Fruit fly (Drosophila melanogaster) whole organism, embryonic: ENCODE data around the gene LpR2.

Source experiments
- Abd-B ChIP-seq: fragments of 200-800 bp; sonication (Bioruptor generic); optimal IDR thresholded peaks from 2 replicates; lab custom pipeline; 2018; ENCODE audit warnings: missing biosample characterization, mild to moderate bottlenecking, missing genetic modification characterization, moderate library complexity
- Atf-2 ChIP-seq: fragments of 200-800 bp; sonication (Bioruptor generic); optimal IDR thresholded peaks from 2 replicates; lab custom pipeline; 2016; ENCODE audit warnings: missing biosample characterization, missing genetic modification characterization
- BEAF-32 ChIP-seq: fragments of 200-800 bp; sonication (Bioruptor generic); optimal IDR thresholded peaks from 3 replicates; lab custom pipeline; 2017; ENCODE audit warnings: missing biosample characterization, missing genetic modification characterization, mild to moderate bottlenecking, moderate library complexity, missing genetic modification reagents
- BtbVII ChIP-seq: fragments of 200-800 bp; sonication (Bioruptor generic); optimal IDR thresholded peaks from 3 replicates; lab custom pipeline; 2017; ENCODE audit warnings: missing biosample characterization, mild to moderate bottlenecking, missing genetic modification characterization
- C15 ChIP-seq: fragments of 200-800 bp; sonication (Bioruptor generic); IDR thresholded peaks from 3 replicates; pipeline ENCODE4 v1.3.6; 2022; ENCODE audit warnings: missing biosample characterization, missing genetic modification characterization
- CG12391 ChIP-seq: fragments of 200-800 bp; sonication (Bioruptor generic); optimal IDR thresholded peaks from 3 replicates; lab custom pipeline; 2018; ENCODE audit warnings: missing biosample characterization, mild to moderate bottlenecking, missing genetic modification characterization, moderate library complexity
- CG12769 ChIP-seq: fragments of 200-800 bp; sonication (Bioruptor generic); optimal IDR thresholded peaks from 2 replicates; lab custom pipeline; 2019; ENCODE audit warnings: missing biosample characterization, mild to moderate bottlenecking, missing genetic modification characterization, moderate library complexity
- CG14050 ChIP-seq: fragments of 200-800 bp; sonication (Bioruptor generic); IDR thresholded peaks from 3 replicates; pipeline ENCODE4 v1.3.6; 2022; ENCODE audit warnings: missing biosample characterization, missing genetic modification characterization
- CG17359 ChIP-seq: fragments of 200-800 bp; sonication (Bioruptor generic); optimal IDR thresholded peaks from 3 replicates; lab custom pipeline; 2018; ENCODE audit warnings: missing biosample characterization, mild to moderate bottlenecking, missing genetic modification characterization, moderate library complexity
- CG17802 ChIP-seq: fragments of 200-800 bp; sonication (Bioruptor generic); optimal IDR thresholded peaks from 2 replicates; lab custom pipeline; 2018; ENCODE audit warnings: missing biosample characterization, mild to moderate bottlenecking, missing genetic modification characterization, moderate library complexity
- CG18011 ChIP-seq: fragments of 200-800 bp; sonication (Bioruptor generic); optimal IDR thresholded peaks from 2 replicates; lab custom pipeline; 2017; ENCODE audit warnings: missing biosample characterization, missing genetic modification characterization, mild to moderate bottlenecking, moderate library complexity, missing genotype
- CG2202 ChIP-seq: fragments of 200-800 bp; sonication (Bioruptor generic); optimal IDR thresholded peaks from 2 replicates; lab custom pipeline; 2018; ENCODE audit warnings: missing biosample characterization, mild to moderate bottlenecking, missing genetic modification characterization
- CG3407 ChIP-seq: fragments of 200-800 bp; sonication (Bioruptor generic); optimal IDR thresholded peaks from 2 replicates; lab custom pipeline; 2018; ENCODE audit warnings: missing biosample characterization, mild to moderate bottlenecking, missing genetic modification characterization
- CG3726 ChIP-seq: fragments of 200-800 bp; sonication (Bioruptor generic); IDR thresholded peaks from 3 replicates; pipeline ENCODE4, ENCODE4 v1.3.6; 2022; ENCODE audit warnings: missing biosample characterization, missing genetic modification characterization
- CG42726 ChIP-seq: fragments of 200-800 bp; sonication (Bioruptor generic); IDR thresholded peaks from 2 replicates; pipeline ENCODE4 v1.3.6; 2022; ENCODE audit warnings: missing biosample characterization, missing genetic modification characterization; ENCODE audit not compliant: partially characterized antibody
- CG4854 ChIP-seq: fragments of 200-800 bp; sonication (Bioruptor generic); optimal IDR thresholded peaks from 2 replicates; lab custom pipeline; 2016; ENCODE audit warnings: missing biosample characterization, missing genetic modification characterization, inconsistent platforms
- CG6854 ChIP-seq: fragments of 200-800 bp; sonication (Bioruptor generic); optimal IDR thresholded peaks from 3 replicates; lab custom pipeline; 2017; ENCODE audit warnings: missing biosample characterization, mild to moderate bottlenecking, missing genetic modification characterization
- CG8290 ChIP-seq, 3 experiments: fragments of 200-800 bp; sonication (Bioruptor generic); optimal IDR thresholded peaks; 2 replicates each; lab custom pipeline; 2016 to 2019; ENCODE audit warnings: missing biosample characterization in 3 of 3, missing genetic modification characterization in 3 of 3, mild to moderate bottlenecking in 2 of 3, moderate library complexity in 1 of 3
- CG8944 ChIP-seq: fragments of 200-800 bp; sonication (Bioruptor generic); optimal IDR thresholded peaks from 3 replicates; lab custom pipeline; 2016; ENCODE audit warnings: missing biosample characterization, missing genetic modification characterization
- CG9609 ChIP-seq: fragments of 200-800 bp; sonication (Bioruptor generic); optimal IDR thresholded peaks from 3 replicates; lab custom pipeline; 2016; ENCODE audit warnings: missing biosample characterization, missing genetic modification characterization
- Dbx ChIP-seq: fragments of 200-800 bp; sonication (Bioruptor generic); IDR thresholded peaks from 3 replicates; pipeline ENCODE4 v1.3.6; 2022; ENCODE audit warnings: missing biosample characterization, missing genetic modification characterization
- Deaf1 ChIP-seq: fragments of 200-800 bp; optimal IDR thresholded peaks from 3 replicates; lab custom pipeline; 2019; ENCODE audit warnings: missing biosample characterization, mild to moderate bottlenecking, missing genetic modification characterization, moderate library complexity
- Dip3 ChIP-seq: fragments of 200-800 bp; sonication (Bioruptor generic); optimal IDR thresholded peaks from 3 replicates; lab custom pipeline; 2016; ENCODE audit warnings: missing biosample characterization, missing genetic modification characterization
- Dp ChIP-seq: fragments of 200-800 bp; sonication (Bioruptor generic); optimal IDR thresholded peaks from 2 replicates; lab custom pipeline; 2018; ENCODE audit warnings: missing biosample characterization, mild to moderate bottlenecking, missing genetic modification characterization, moderate library complexity
- Drgx ChIP-seq: fragments of 200-800 bp; sonication (Bioruptor generic); IDR thresholded peaks from 2 replicates; pipeline ENCODE4 v1.3.6; 2022; ENCODE audit warnings: missing biosample characterization, missing genetic modification characterization
- Hey ChIP-seq: fragments of 200-800 bp; sonication (Bioruptor generic); optimal IDR thresholded peaks from 3 replicates; lab custom pipeline; 2018; ENCODE audit warnings: missing biosample characterization, mild to moderate bottlenecking, missing genetic modification characterization
- Lhr ChIP-seq: fragments of 200-800 bp; sonication (Bioruptor generic); optimal IDR thresholded peaks from 3 replicates; lab custom pipeline; 2017; ENCODE audit warnings: mild to moderate bottlenecking, missing biosample characterization, missing genetic modification reagents, missing genetic modification characterization
- Oaz ChIP-seq: fragments of 200-800 bp; sonication (Bioruptor generic); IDR thresholded peaks from 2 replicates; pipeline ENCODE4 v1.3.6; 2022; ENCODE audit warnings: missing biosample characterization, missing genetic modification characterization
- Rfx ChIP-seq: fragments of 200-800 bp; sonication (Bioruptor generic); IDR thresholded peaks from 2 replicates; pipeline ENCODE4 v1.3.6; 2022; ENCODE audit warnings: missing biosample characterization, missing genetic modification characterization
- YL-1 ChIP-seq: fragments of 200-800 bp; sonication (Bioruptor generic); optimal IDR thresholded peaks from 3 replicates; lab custom pipeline; 2017; ENCODE audit warnings: missing biosample characterization, mild to moderate bottlenecking, missing genetic modification characterization
- az2 ChIP-seq: fragments of 200-800 bp; sonication (Bioruptor generic); optimal IDR thresholded peaks from 3 replicates; lab custom pipeline; 2016; ENCODE audit warnings: missing biosample characterization, missing genetic modification characterization
- btn ChIP-seq: fragments of 200-800 bp; sonication (Bioruptor generic); optimal IDR thresholded peaks from 2 replicates; lab custom pipeline; 2016; ENCODE audit warnings: missing biosample characterization, missing genetic modification characterization
- cas ChIP-seq: fragments of 200-800 bp; sonication (Bioruptor generic); IDR thresholded peaks from 2 replicates; pipeline ENCODE4 v1.3.6; 2022; ENCODE audit warnings: missing biosample characterization, missing genetic modification characterization
- chn ChIP-seq: fragments of 200-800 bp; sonication (Bioruptor generic); optimal IDR thresholded peaks from 2 replicates; lab custom pipeline; 2016; ENCODE audit warnings: missing biosample characterization, missing genetic modification characterization
- corto ChIP-seq: fragments of 200-800 bp; sonication (Bioruptor generic); optimal IDR thresholded peaks from 2 replicates; lab custom pipeline; 2016; ENCODE audit warnings: missing biosample characterization, mild to moderate bottlenecking, missing genetic modification characterization, moderate library complexity
- croc ChIP-seq: fragments of 200-800 bp; sonication (Bioruptor generic); conservative IDR thresholded peaks from 3 replicates; pipeline ENCODE4 v1.3.6; 2022; ENCODE audit warnings: missing biosample characterization, missing genetic modification characterization
- crol ChIP-seq: fragments of 200-800 bp; sonication (Bioruptor generic); IDR thresholded peaks from 2 replicates; pipeline ENCODE4 v1.3.6; 2022; ENCODE audit warnings: missing biosample characterization, missing genetic modification characterization
- dmrt99B ChIP-seq: fragments of 200-800 bp; sonication (Bioruptor generic); optimal IDR thresholded peaks from 2 replicates; lab custom pipeline; 2018; ENCODE audit warnings: missing biosample characterization, mild to moderate bottlenecking, missing genetic modification characterization, moderate library complexity
- fd3F ChIP-seq: fragments of 200-800 bp; sonication (Bioruptor generic); optimal IDR thresholded peaks from 2 replicates; lab custom pipeline; 2018; ENCODE audit warnings: missing biosample characterization, mild to moderate bottlenecking, missing genetic modification characterization, moderate library complexity
- gce ChIP-seq: fragments of 200-800 bp; sonication (Bioruptor generic); IDR thresholded peaks from 3 replicates; pipeline ENCODE4 v1.3.6; 2022; ENCODE audit warnings: missing biosample characterization, missing genetic modification characterization
- gcm2 ChIP-seq: fragments of 200-800 bp; sonication (Bioruptor generic); optimal IDR thresholded peaks from 2 replicates; lab custom pipeline; 2016; ENCODE audit warnings: missing biosample characterization, missing genetic modification characterization
- ind ChIP-seq: fragments of 200-800 bp; sonication (Bioruptor generic); optimal IDR thresholded peaks from 3 replicates; lab custom pipeline; 2016; ENCODE audit warnings: missing biosample characterization, missing genetic modification characterization
- kay ChIP-seq: fragments of 200-800 bp; sonication (Bioruptor generic); optimal IDR thresholded peaks from 2 replicates; lab custom pipeline; 2016; ENCODE audit warnings: missing biosample characterization, missing genetic modification characterization
- pan ChIP-seq, 4 experiments: fragments of >200 bp in 3 of 4; fragments of 200-800 bp in 1 of 4; sonication (Bioruptor generic) in 1 of 4; optimal IDR thresholded peaks in 3 of 4; IDR thresholded peaks in 1 of 4; 2 replicates each; pipeline versions ENCODE4 v1.3.6 to Lab custom; 2017 to 2022; ENCODE audit warnings: missing biosample characterization in 2 of 4, missing genetic modification characterization in 2 of 4, mixed read lengths in 1 of 4
- pum ChIP-seq: fragments of 200-800 bp; sonication (Bioruptor generic); optimal IDR thresholded peaks from 2 replicates; lab custom pipeline; 2016; ENCODE audit warnings: missing biosample characterization, missing genetic modification characterization
- sens ChIP-seq: fragments of 200-800 bp; sonication (Bioruptor generic); peaks from one replicate; lab custom pipeline; 2016; ENCODE audit warnings: missing biosample characterization, missing genetic modification characterization
- sima ChIP-seq: fragments of 200-800 bp; sonication (Bioruptor generic); optimal IDR thresholded peaks from 2 replicates; lab custom pipeline; 2016; ENCODE audit warnings: missing biosample characterization, missing genetic modification characterization
- sob ChIP-seq: fragments of 200-800 bp; sonication (Bioruptor generic); IDR thresholded peaks from 2 replicates; pipeline ENCODE4 v1.3.6; 2022; ENCODE audit warnings: missing biosample characterization, missing genetic modification characterization
- tup ChIP-seq: fragments of 200-800 bp; sonication (Bioruptor generic); optimal IDR thresholded peaks from 2 replicates; lab custom pipeline; 2016; ENCODE audit warnings: missing biosample characterization, mild to moderate bottlenecking, missing genetic modification characterization, moderate library complexity
- zen ChIP-seq: fragments of 200-800 bp; sonication (Bioruptor generic); optimal IDR thresholded peaks from 3 replicates; lab custom pipeline; 2018; ENCODE audit warnings: missing biosample characterization, mild to moderate bottlenecking, missing genetic modification characterization, moderate library complexity

Gene LpR2

dm6 chr3R:25661531-25662193 lies 78.6 kb downstream of the LpR2 start, which contains the start of gene RASSF8 (continued):
- no peak for TF ChIP-seq croc (GFP tag; lab: Robert Waterston, UW)
- no peak for TF ChIP-seq Oaz (GFP tag; lab: Robert Waterston, UW)
- TF ChIP-seq BtbVII (GFP tag; lab: Kevin White, UChicago): no peak
- TF ChIP-seq CG8290 (GFP tag; optimal IDR thresholded peaks at IDR 0.05; lab: Kevin White, UChicago): no peak
- TF ChIP-seq CG8290 (tag; optimal IDR thresholded peaks at IDR 0.05; lab: Kevin White, UChicago): no peak
- peak; percentile 77 for TF ChIP-seq BEAF-32
- peak; percentile 76 for TF ChIP-seq Rfx (GFP tag; lab: Robert Waterston, UW)
- peak; percentile 43 for TF ChIP-seq Atf-2 (GFP tag; lab: Kevin White, UChicago)
- TF ChIP-seq C15: no peak
- TF ChIP-seq CG18011 (GFP tag; lab: Kevin White, UChicago): no peak
- no peak for TF ChIP-seq pum (GFP tag; lab: Kevin White, UChicago)
- TF ChIP-seq dmrt99B: no peak
- TF ChIP-seq CG4854 (GFP tag; lab: Kevin White, UChicago): peak; percentile 2
- TF ChIP-seq btn (GFP tag; lab: Kevin White, UChicago): no peak
- TF ChIP-seq kay (GFP tag; lab: Kevin White, UChicago): peak; percentile 47
- peak; percentile 22 for TF ChIP-seq CG8944 (GFP tag; lab: Kevin White, UChicago)
- TF ChIP-seq YL-1 (GFP tag; lab: Kevin White, UChicago): peak; percentile 47
- TF ChIP-seq sima (GFP tag; lab: Kevin White, UChicago): no peak
- no peak for TF ChIP-seq CG2202 (tag; lab: Kevin White, UChicago)
- TF ChIP-seq CG14050 (GFP tag; lab: Robert Waterston, UW): no peak
- no peak for TF ChIP-seq gce (GFP tag; lab: Robert Waterston, UW)
- no peak for TF ChIP-seq az2 (GFP tag; lab: Kevin White, UChicago)
- TF ChIP-seq tup (GFP tag; lab: Kevin White, UChicago): no peak
- TF ChIP-seq CG6854 (GFP tag; lab: Kevin White, UChicago): no peak
- no peak for TF ChIP-seq Drgx (GFP tag; lab: Robert Waterston, UW)
- TF ChIP-seq CG17359: no peak
- peak; percentile 64; the same call in 2 of the 3 replicates for TF ChIP-seq Dbx (GFP tag; lab: Robert Waterston, UW)
- no peak for TF ChIP-seq sob (GFP tag; lab: Robert Waterston, UW)
- TF ChIP-seq CG12391 (tag; lab: Kevin White, UChicago): peak; percentile 30
- TF ChIP-seq Deaf1 (tag; lab: Kevin White, UChicago): no peak
- no peak for TF ChIP-seq zen (tag; lab: Kevin White, UChicago)
- peak; percentile 65 for TF ChIP-seq CG42726 (GFP tag; lab: Robert Waterston, UW)
- no peak for TF ChIP-seq crol (GFP tag; lab: Robert Waterston, UW)
- no peak for TF ChIP-seq fd3F
- TF ChIP-seq ind (GFP tag; lab: Kevin White, UChicago): peak; percentile 18
- TF ChIP-seq CG12769 (tag; lab: Kevin White, UChicago): no peak
- TF ChIP-seq sens: peak; percentile 88
- no peak for TF ChIP-seq Hey (tag; lab: Kevin White, UChicago)
- TF ChIP-seq Lhr: no peak
- peak; percentile 12 for TF ChIP-seq Dip3 (GFP tag; lab: Kevin White, UChicago)
- TF ChIP-seq CG3726: no peak
- TF ChIP-seq Dp (GFP tag; lab: Kevin White, UChicago): peak; percentile 29
- no peak for TF ChIP-seq CG3407 (GFP tag; lab: Kevin White, UChicago)
- no peak for TF ChIP-seq cas (GFP tag; lab: Robert Waterston, UW)
- peak; percentile 38 for TF ChIP-seq chn (GFP tag; lab: Kevin White, UChicago)
- TF ChIP-seq gcm2 (GFP tag; lab: Kevin White, UChicago): no peak
- TF ChIP-seq Abd-B (GFP tag; lab: Kevin White, UChicago): no peak
- TF ChIP-seq CG17802 (tag; lab: Kevin White, UChicago): no peak
- TF ChIP-seq pan (optimal IDR thresholded peaks at IDR 0.05; lab: Kevin White, UChicago): no peak
- no peak for TF ChIP-seq pan (GFP tag; optimal IDR thresholded peaks at IDR 0.05 in 1 of 2, IDR thresholded peaks at IDR 0.05 in 1 of 2)
- TF ChIP-seq corto (GFP tag; lab: Kevin White, UChicago): no peak
- no peak for TF ChIP-seq CG9609
